Worm (Caenorhabditis elegans): ENCODE results near the gene C14E2.5.

Gene C14E2.5

DNA sequence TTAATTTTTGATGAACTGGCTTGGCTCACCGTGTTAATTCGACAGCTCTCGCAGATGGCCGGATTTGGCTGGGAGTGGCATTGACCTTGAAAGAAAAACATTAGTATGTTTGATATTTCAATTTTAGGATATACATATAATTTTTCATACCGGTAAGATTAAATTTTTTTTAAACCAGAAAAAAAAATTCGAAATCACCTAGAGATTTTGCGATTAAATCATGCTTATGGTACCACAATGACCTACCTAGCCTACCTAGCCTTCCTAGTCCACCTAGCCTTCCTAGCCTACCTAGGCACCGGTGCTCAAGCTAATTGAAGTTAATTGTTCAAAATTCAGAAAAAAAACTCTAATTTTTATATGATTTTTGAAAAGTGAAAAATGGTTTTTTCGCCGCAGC lies 13.7 kb downstream of the C14E2.5 start, which contains the start of gene C14E2.3:
Gene C14E2.3 (minus strand): TSS at position 101 of the 400 bp plus-strand sequence.
- TF ChIP-seq atf-7 (tag; optimal IDR thresholded peaks at IDR 0.05) (no peak), Y67H2A.10 (GFP tag; conservative IDR thresholded peaks at IDR 0.05) (no peak)

DNA sequence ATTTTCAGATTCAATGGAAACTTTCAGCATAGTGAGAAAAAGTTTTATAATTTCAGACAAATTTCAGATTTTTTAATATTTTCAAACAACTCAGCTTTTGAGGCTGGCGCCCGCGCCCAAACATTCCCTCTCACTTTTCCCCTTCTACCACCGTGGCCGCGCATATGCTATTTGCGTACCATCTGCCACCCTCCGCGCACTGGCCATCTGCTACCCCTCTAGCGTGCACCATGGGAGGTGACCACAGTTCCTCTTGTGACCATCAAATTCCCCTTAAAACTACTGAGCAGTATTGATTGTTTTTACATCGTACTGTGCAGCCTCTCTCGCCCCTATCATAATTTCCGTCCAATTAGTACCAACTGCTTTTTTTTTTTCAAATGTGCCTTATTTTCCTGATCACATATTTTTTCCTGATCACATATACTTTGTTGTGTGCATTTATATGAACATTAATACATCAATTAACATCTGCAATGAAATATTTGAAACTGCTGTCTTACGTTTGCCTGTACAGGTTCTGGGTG lies 24.1 kb downstream of the C14E2.5 start, which contains the start of gene C14E2.11:
Gene C14E2.11 (plus strand): TSS at position 477 of the 527 bp plus-strand sequence.
- TF ChIP-seq lin-26 (GFP tag; IDR thresholded peaks at IDR 0.05) (no peak), lsy-27 (tag; optimal IDR thresholded peaks at IDR 0.05; ENCODE audit: borderline replicate concordance, insufficient read depth) (no peak), nhr-179 (tag; optimal IDR thresholded peaks at IDR 0.05) (no peak), snpc-3.4 (tag; optimal IDR thresholded peaks at IDR 0.05) (no peak), chd-7 (tag; optimal IDR thresholded peaks at IDR 0.05) (no peak), attf-6 (GFP tag; IDR thresholded peaks at IDR 0.05) (no peak), mcd-1 (GFP tag; IDR thresholded peaks at IDR 0.05) (no peak), Y56A3A.18 (GFP tag; IDR thresholded peaks at IDR 0.05) (no peak), F22D6.2 (tag; optimal IDR thresholded peaks at IDR 0.05) (no peak), F49E8.2 (tag; optimal IDR thresholded peaks at IDR 0.05; ENCODE audit: insufficient read depth) (no peak), F57C9.4 (tag; optimal IDR thresholded peaks at IDR 0.05) (no peak), D2030.7 (GFP tag; IDR thresholded peaks at IDR 0.05) (no peak), B0019.2 (GFP tag; conservative IDR thresholded peaks at IDR 0.05) (no peak), pha-4 (tag; optimal IDR thresholded peaks at IDR 0.05) (no peak)

DNA sequence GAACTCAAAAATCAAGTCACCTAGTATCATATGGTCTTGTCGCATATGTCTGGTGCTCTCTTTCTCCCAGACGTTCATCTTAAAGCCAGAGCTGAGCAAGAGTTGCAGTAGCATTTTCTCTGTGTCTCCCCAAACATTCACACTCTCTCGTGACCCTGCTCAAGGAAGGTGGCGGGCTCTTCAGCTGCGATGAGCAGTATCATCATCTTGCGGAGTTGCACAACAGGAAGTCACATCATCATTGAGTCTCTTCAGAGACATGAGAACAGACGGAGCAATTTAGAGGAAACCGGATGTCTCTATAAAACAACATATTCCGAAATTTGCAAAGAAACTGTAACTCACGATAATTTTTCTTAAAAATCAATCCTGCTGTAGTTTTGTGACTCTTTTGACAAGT lies 26.6 kb downstream of the C14E2.5 start:
- TF ChIP-seq let-607 (tag; optimal IDR thresholded peaks at IDR 0.05) (no peak), madf-10 (tag; optimal IDR thresholded peaks at IDR 0.05) (no peak), T26A5.8 (tag; optimal IDR thresholded peaks at IDR 0.05) (no peak), tlf-1 (GFP tag; optimal IDR thresholded peaks at IDR 0.05) (no peak), athp-1 (tag; optimal IDR thresholded peaks at IDR 0.05) (no peak), ceh-27 (GFP tag; optimal IDR thresholded peaks at IDR 0.05) (no peak), sea-2 (GFP tag; IDR thresholded peaks at IDR 0.05) (no peak), F37B4.10 (GFP tag; IDR thresholded peaks at IDR 0.05) (no peak), lin-26 (GFP tag; IDR thresholded peaks at IDR 0.05) (no peak), Y79H2A.3 (GFP tag; conservative IDR thresholded peaks at IDR 0.05) (no peak), snpc-1.1 (tag; optimal IDR thresholded peaks at IDR 0.05; ENCODE audit: insufficient read depth) (no peak)

DNA sequence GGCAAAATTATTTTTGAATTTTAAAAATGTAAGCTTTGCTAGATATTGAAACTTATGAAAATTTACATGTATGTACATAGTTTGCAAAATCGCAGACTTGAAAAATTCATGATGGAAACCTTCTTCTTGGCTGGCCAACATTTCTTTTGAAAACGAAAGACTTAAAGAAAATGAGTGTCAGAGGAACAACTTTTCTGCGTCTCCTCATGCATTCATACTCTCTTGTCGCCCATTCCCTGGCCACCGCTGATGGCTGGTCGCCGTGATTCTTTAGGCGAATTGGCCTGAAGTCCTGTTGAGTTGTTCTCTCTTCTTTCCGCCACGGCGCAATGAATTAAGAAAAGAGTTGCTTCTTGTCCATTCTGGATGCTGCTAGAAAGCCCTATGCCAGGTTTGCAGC lies 29.1 kb downstream of the C14E2.5 start:
- TF ChIP-seq unc-62 (GFP tag; optimal IDR thresholded peaks at IDR 0.05) (no peak), ztf-28 (GFP tag; IDR thresholded peaks at IDR 0.05) (no peak), F10E7.11 (tag; optimal IDR thresholded peaks at IDR 0.05) (no peak), hlh-26 (GFP tag; conservative IDR thresholded peaks at IDR 0.05) (no peak), lsy-27 (tag; optimal IDR thresholded peaks at IDR 0.05; ENCODE audit: borderline replicate concordance, insufficient read depth) (no peak), efl-1 (GFP tag; optimal IDR thresholded peaks at IDR 0.05) (no peak), die-1 (tag; optimal IDR thresholded peaks at IDR 0.05) (no peak), ceh-40 (GFP tag; IDR thresholded peaks at IDR 0.05) (no peak), hmg-1.2 (GFP tag; IDR thresholded peaks at IDR 0.05) (peak; percentile 89)

All from whole organism, young adult.